Worm (Caenorhabditis elegans) whole organism, L2 larva: ENCODE results near the gene F10G7.9.

Source experiments
- C34F6.9 ChIP-seq: fragments of 150-350 bp; optimal IDR thresholded peaks from 2 replicates; lab custom pipeline; 2014; ENCODE audit warnings: missing biosample characterization, missing genetic modification characterization
- F13H6.1 ChIP-seq: sonication (generic microtip); optimal IDR thresholded peaks from 2 replicates; lab custom pipeline; 2016; ENCODE audit warnings: missing genetic modification characterization, missing compliant biosample characterization
- R02D3.7 ChIP-seq: fragments of 150-350 bp; optimal IDR thresholded peaks from 2 replicates; lab custom pipeline; 2014; ENCODE audit warnings: missing biosample characterization, missing genetic modification characterization
- ZK546.5 ChIP-seq: sonication (generic microtip); optimal IDR thresholded peaks from 2 replicates; lab custom pipeline; 2017; ENCODE audit warnings: missing biosample characterization, missing genetic modification characterization
- alr-1 ChIP-seq: fragments of 150-350 bp; optimal IDR thresholded peaks from 2 replicates; lab custom pipeline; 2014; ENCODE audit warnings: missing biosample characterization, missing genetic modification characterization
- aly-2 ChIP-seq: fragments of 150-350 bp; optimal IDR thresholded peaks from 2 replicates; lab custom pipeline; 2014; ENCODE audit warnings: missing biosample characterization, missing genetic modification characterization
- blmp-1 ChIP-seq: sonication (generic microtip); optimal IDR thresholded peaks from 2 replicates; lab custom pipeline; 2017; ENCODE audit warnings: missing genetic modification characterization, mild to moderate bottlenecking, missing compliant biosample characterization, antibody characterized with exemption, moderate library complexity; ENCODE audit not compliant: insufficient read depth
- ceh-82 ChIP-seq: fragments of 150-350 bp; optimal IDR thresholded peaks from 2 replicates; lab custom pipeline; 2014; ENCODE audit warnings: missing biosample characterization, missing genetic modification characterization
- crh-2 ChIP-seq: sonication (generic microtip); optimal IDR thresholded peaks from 2 replicates; lab custom pipeline; 2017; ENCODE audit warnings: missing biosample characterization, missing genetic modification characterization
- dmd-4 ChIP-seq: sonication (generic microtip); optimal IDR thresholded peaks from 2 replicates; lab custom pipeline; 2017; ENCODE audit warnings: missing biosample characterization, missing genetic modification characterization
- egl-27 ChIP-seq: sonication (generic microtip); optimal IDR thresholded peaks from 3 replicates; lab custom pipeline; 2017; ENCODE audit warnings: missing biosample characterization, missing genetic modification reagents, missing genetic modification characterization
- elt-1 ChIP-seq: fragments of 150-350 bp; optimal IDR thresholded peaks from 2 replicates; lab custom pipeline; 2014; ENCODE audit warnings: missing biosample characterization, missing genetic modification characterization
- elt-3 ChIP-seq: sonication (generic microtip); optimal IDR thresholded peaks from 2 replicates; lab custom pipeline; 2017; ENCODE audit warnings: missing biosample characterization, missing genetic modification characterization
- fos-1 ChIP-seq: fragments of 150-350 bp; optimal IDR thresholded peaks from 2 replicates; lab custom pipeline; 2014; ENCODE audit warnings: missing biosample characterization, missing genetic modification characterization
- gmeb-1 ChIP-seq: fragments of 150-350 bp; optimal IDR thresholded peaks from 2 replicates; lab custom pipeline; 2014; ENCODE audit warnings: missing biosample characterization, missing genetic modification characterization
- lin-11 ChIP-seq: fragments of 150-350 bp; sonication (generic microtip); optimal IDR thresholded peaks from 2 replicates; lab custom pipeline; 2014; ENCODE audit warnings: missing biosample characterization, missing genetic modification characterization, inconsistent platforms, mixed read lengths
- lin-13 ChIP-seq: fragments of 150-350 bp; optimal IDR thresholded peaks from 2 replicates; lab custom pipeline; 2014; ENCODE audit warnings: missing biosample characterization, missing genetic modification reagents, missing genetic modification characterization
- lin-39 ChIP-seq: fragments of 150-350 bp; optimal IDR thresholded peaks from 2 replicates; lab custom pipeline; 2014; ENCODE audit warnings: missing biosample characterization, missing genetic modification reagents, missing genetic modification characterization
- lsy-2 ChIP-seq, 2 experiments: fragments of 150-350 bp in 1 of 2; sonication (generic microtip) in 1 of 2; optimal IDR thresholded peaks; 2 replicates each; lab custom pipeline; 2014 to 2017; ENCODE audit warnings: missing biosample characterization in 2 of 2, missing genetic modification characterization in 2 of 2
- mab-5 ChIP-seq: fragments of 150-350 bp; optimal IDR thresholded peaks from 2 replicates; lab custom pipeline; 2014; ENCODE audit warnings: missing biosample characterization, missing genetic modification characterization
- mdl-1 ChIP-seq, 2 experiments: fragments of 150-350 bp in 1 of 2; sonication (generic microtip) in 1 of 2; optimal IDR thresholded peaks; 2 replicates each; lab custom pipeline; 2017; ENCODE audit warnings: missing biosample characterization in 2 of 2, missing genetic modification characterization in 2 of 2
- nhr-11 ChIP-seq: fragments of 150-350 bp; optimal IDR thresholded peaks from 2 replicates; lab custom pipeline; 2014; ENCODE audit warnings: missing biosample characterization, missing genetic modification characterization
- nhr-12 ChIP-seq: fragments of 150-350 bp; optimal IDR thresholded peaks from 2 replicates; lab custom pipeline; 2014; ENCODE audit warnings: missing biosample characterization, missing genetic modification characterization
- nhr-129 ChIP-seq: fragments of 150-350 bp; optimal IDR thresholded peaks from 2 replicates; lab custom pipeline; 2014; ENCODE audit warnings: missing biosample characterization, missing genetic modification characterization
- nhr-21 ChIP-seq: fragments of 150-350 bp; optimal IDR thresholded peaks from 2 replicates; lab custom pipeline; 2014; ENCODE audit warnings: missing biosample characterization, missing genetic modification characterization
- nhr-23 ChIP-seq: fragments of 150-350 bp; optimal IDR thresholded peaks from 2 replicates; lab custom pipeline; 2014; ENCODE audit warnings: missing biosample characterization, missing genetic modification reagents, missing genetic modification characterization
- nhr-237 ChIP-seq: fragments of 150-350 bp; optimal IDR thresholded peaks from 2 replicates; lab custom pipeline; 2014; ENCODE audit warnings: missing biosample characterization, missing genetic modification characterization
- nhr-25 ChIP-seq: fragments of 150-350 bp; sonication (generic microtip); optimal IDR thresholded peaks from 3 replicates; lab custom pipeline; 2014; ENCODE audit warnings: missing biosample characterization, missing genetic modification characterization
- nhr-6 ChIP-seq: fragments of 150-350 bp; optimal IDR thresholded peaks from 2 replicates; lab custom pipeline; 2014; ENCODE audit warnings: missing biosample characterization, missing genetic modification characterization
- nhr-77 ChIP-seq: fragments of 150-350 bp; optimal IDR thresholded peaks from 2 replicates; lab custom pipeline; 2014; ENCODE audit warnings: missing biosample characterization, missing genetic modification characterization
- peb-1 ChIP-seq: fragments of 150-350 bp; optimal IDR thresholded peaks from 2 replicates; lab custom pipeline; 2014; ENCODE audit warnings: missing biosample characterization, missing genetic modification characterization
- sem-4 ChIP-seq: fragments of 150-350 bp; optimal IDR thresholded peaks from 2 replicates; lab custom pipeline; 2014; ENCODE audit warnings: missing biosample characterization, missing genetic modification reagents, missing genetic modification characterization
- skn-1 ChIP-seq: sonication (generic microtip); optimal IDR thresholded peaks from 2 replicates; lab custom pipeline; 2017; ENCODE audit warnings: missing biosample characterization, missing genetic modification characterization
- sma-3 ChIP-seq: sonication (generic microtip); optimal IDR thresholded peaks from 2 replicates; lab custom pipeline; 2016; ENCODE audit warnings: missing genetic modification reagents, missing genetic modification characterization, missing compliant biosample characterization
- sma-9 ChIP-seq, 2 experiments: fragments of 150-350 bp in 1 of 2; sonication (generic microtip) in 1 of 2; optimal IDR thresholded peaks; 2 replicates each; lab custom pipeline; 2014 to 2016; ENCODE audit warnings: missing genetic modification characterization in 2 of 2, mild to moderate bottlenecking in 1 of 2, missing biosample characterization in 1 of 2, missing compliant biosample characterization in 1 of 2, missing genetic modification reagents in 1 of 2, moderate library complexity in 1 of 2
- snpc-4 ChIP-seq: fragments of 150-350 bp; optimal IDR thresholded peaks from 2 replicates; lab custom pipeline; 2014; ENCODE audit warnings: missing biosample characterization, missing genetic modification characterization
- unc-55 ChIP-seq: fragments of 150-350 bp; sonication (generic microtip); optimal IDR thresholded peaks from 3 replicates; lab custom pipeline; 2014; ENCODE audit warnings: missing biosample characterization, missing genetic modification reagents, missing genetic modification characterization
- unc-62 ChIP-seq: fragments of 150-350 bp; optimal IDR thresholded peaks from 2 replicates; lab custom pipeline; 2014; ENCODE audit warnings: missing biosample characterization, missing genetic modification reagents, missing genetic modification characterization
- zag-1 ChIP-seq: fragments of 150-350 bp; optimal IDR thresholded peaks from 2 replicates; lab custom pipeline; 2014; ENCODE audit warnings: missing biosample characterization, missing genetic modification characterization
- ztf-4 ChIP-seq: fragments of 150-350 bp; optimal IDR thresholded peaks from 2 replicates; lab custom pipeline; 2014; ENCODE audit warnings: missing biosample characterization, missing genetic modification characterization

F10G7.9 gene

ce11 chrII:4745281-4745680, 39.0 kb upstream of the F10G7.9 start (continued):
- TF ChIP-seq nhr-237 (tag; lab: Kevin White, UChicago) (no peak), mab-5 (tag; lab: Kevin White, UChicago) (no peak), aly-2 (tag; lab: Kevin White, UChicago) (no peak), skn-1 (tag; lab: Kevin White, UChicago) (no peak), nhr-12 (tag; lab: Kevin White, UChicago) (no peak), alr-1 (tag; lab: Kevin White, UChicago) (no peak), nhr-11 (tag; lab: Kevin White, UChicago) (peak; percentile 43), nhr-6 (no peak), elt-3 (tag; lab: Kevin White, UChicago) (no peak), peb-1 (tag; lab: Kevin White, UChicago) (no peak), nhr-77 (tag; lab: Kevin White, UChicago) (no peak)

ce11 chrII:4741527-4742187, 35.4 kb upstream of the F10G7.9 start, which contains the start of gene acs-11:
acs-11 (plus strand) TSS chrII:4742137.
- TF ChIP-seq ztf-4 (tag; lab: Kevin White, UChicago) (no peak), skn-1 (tag; lab: Kevin White, UChicago) (no peak), zag-1 (no peak), unc-62 (GFP tag; lab: Kevin White, UChicago) (no peak), sma-3 (GFP tag; lab: Kevin White, UChicago) (peak; percentile 11), elt-1 (tag; lab: Kevin White, UChicago) (no peak), fos-1 (peak; percentile 69), nhr-6 (peak; percentile 0), crh-2 (peak; percentile 19), nhr-21 (peak; percentile 28), gmeb-1 (tag; lab: Kevin White, UChicago) (peak; percentile 4), unc-55 (no peak), aly-2 (tag; lab: Kevin White, UChicago) (no peak), nhr-77 (tag; lab: Kevin White, UChicago) (no peak), C34F6.9 (tag; lab: Kevin White, UChicago) (no peak)
- TF ChIP-seq, all 48 proteins: peak for 6

- no peak for TF ChIP-seq elt-3 (tag; lab: Kevin White, UChicago)
- TF ChIP-seq lsy-2 (tag; optimal IDR thresholded peaks at IDR 0.05; lab: Kevin White, UChicago), result peak; percentile 74 to 90
- TF ChIP-seq lin-11 (tag; lab: Kevin White, UChicago), result peak; percentile 41
- TF ChIP-seq sma-9 (GFP tag; optimal IDR thresholded peaks at IDR 0.05; lab: Kevin White, UChicago), result peak; percentile 87
- no peak for TF ChIP-seq sma-9 (tag; optimal IDR thresholded peaks at IDR 0.05; lab: Kevin White, UChicago)
- TF ChIP-seq nhr-237 (tag; lab: Kevin White, UChicago), result no peak
- TF ChIP-seq egl-27 (tag; lab: Kevin White, UChicago), result no peak
- TF ChIP-seq peb-1 (tag; lab: Kevin White, UChicago), result no peak
- TF ChIP-seq ceh-82 (tag; lab: Kevin White, UChicago), result no peak
- peak; percentile 35 for TF ChIP-seq mab-5 (tag; lab: Kevin White, UChicago)
- peak; percentile 28 for TF ChIP-seq nhr-129
- TF ChIP-seq nhr-6, result no peak
- TF ChIP-seq lin-13 (GFP tag; lab: Kevin White, UChicago), result peak; percentile 58
- TF ChIP-seq nhr-23 (tag; lab: Kevin White, UChicago), result no peak
- TF ChIP-seq gmeb-1 (tag; lab: Kevin White, UChicago), result peak; percentile 95
- no peak for TF ChIP-seq dmd-4
- peak; percentile 39 for TF ChIP-seq sem-4
- no peak for TF ChIP-seq ztf-4 (tag; lab: Kevin White, UChicago)
- TF ChIP-seq skn-1 (tag; lab: Kevin White, UChicago), result peak; percentile 32
- TF ChIP-seq ZK546.5 (tag; lab: Kevin White, UChicago), result peak; percentile 27
- peak; percentile 95 for TF ChIP-seq crh-2
- TF ChIP-seq R02D3.7 (tag; lab: Kevin White, UChicago), result no peak
- TF ChIP-seq F13H6.1 (tag; lab: Kevin White, UChicago), result peak; percentile 65
- peak; percentile 40 for TF ChIP-seq fos-1
- no peak for TF ChIP-seq elt-1 (tag; lab: Kevin White, UChicago)
- TF ChIP-seq unc-55, result peak; percentile 84
- TF ChIP-seq nhr-21, result peak; percentile 60
- peak; percentile 73 to 88 for TF ChIP-seq mdl-1 (tag; optimal IDR thresholded peaks at IDR 0.05; lab: Kevin White, UChicago)
- peak; percentile 14 for TF ChIP-seq blmp-1 (tag; lab: Kevin White, UChicago)
- no peak for TF ChIP-seq unc-62 (GFP tag; lab: Kevin White, UChicago)
- no peak for TF ChIP-seq alr-1 (tag; lab: Kevin White, UChicago)
- TF ChIP-seq snpc-4 (tag; lab: Kevin White, UChicago), result peak; percentile 28
- TF ChIP-seq nhr-25 (tag; lab: Kevin White, UChicago), result peak; percentile 75
- peak; percentile 86 for TF ChIP-seq C34F6.9 (tag; lab: Kevin White, UChicago)
- TF ChIP-seq zag-1, result no peak
- peak; percentile 75 for TF ChIP-seq sma-3 (GFP tag; lab: Kevin White, UChicago)
- TF ChIP-seq lin-39 (tag; lab: Kevin White, UChicago), result no peak
Observed at ce11 chrII:4739984-4740462, 33.7 kb upstream of the F10G7.9 start, which contains the start of gene eas-1. eas-1 (plus strand) TSS chrII:4740412.
